Fruit fly (Drosophila melanogaster): ENCODE data around the gene ct.

DNA sequence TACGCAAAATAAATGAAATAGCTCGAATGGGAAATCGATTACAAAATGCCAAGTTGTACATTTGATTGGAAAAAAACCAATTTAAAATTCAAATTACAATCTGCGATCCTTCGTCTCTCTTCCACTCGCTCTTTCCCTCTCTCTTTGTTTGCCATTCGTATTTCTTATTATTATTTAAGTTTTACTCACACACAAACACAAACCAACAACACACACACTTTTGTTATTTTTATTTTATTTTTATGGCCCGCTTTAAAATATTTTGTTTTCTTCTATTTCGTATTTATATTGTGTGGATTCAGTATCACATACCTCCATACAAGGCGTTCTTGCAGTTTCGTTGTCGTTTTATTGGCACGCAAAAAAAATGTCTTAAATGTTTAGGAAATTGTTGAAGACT lies 87.9 kb downstream of the ct start:
- TF ChIP-seq bab1 (GFP tag; optimal IDR thresholded peaks at IDR 0.05) (no peak), tj (GFP tag; optimal IDR thresholded peaks at IDR 0.05) (no peak), CG11617 (GFP tag; optimal IDR thresholded peaks at IDR 0.05) (no peak), Clk (GFP tag; optimal IDR thresholded peaks at IDR 0.05) (no peak), cic (GFP tag; optimal IDR thresholded peaks at IDR 0.05) (no peak), CG33017 (tag; optimal IDR thresholded peaks at IDR 0.05) (no peak), CG5204 (GFP tag; optimal IDR thresholded peaks at IDR 0.05) (no peak), CG12768 (GFP tag; optimal IDR thresholded peaks at IDR 0.05) (no peak), CG14711 (tag; optimal IDR thresholded peaks at IDR 0.05) (no peak), kay (GFP tag; ENCODE audit: borderline replicate concordance) (peak; percentile 85), pad (GFP tag; optimal IDR thresholded peaks at IDR 0.05) (no peak), CG1620 (GFP tag; optimal IDR thresholded peaks at IDR 0.05) (no peak), toe (GFP tag; optimal IDR thresholded peaks at IDR 0.05) (no peak), cnc (optimal IDR thresholded peaks at IDR 0.05) (no peak)

Measured in whole organism, adult.